Worm (Caenorhabditis elegans): ENCODE data around the gene C45G9.12.

DNA sequence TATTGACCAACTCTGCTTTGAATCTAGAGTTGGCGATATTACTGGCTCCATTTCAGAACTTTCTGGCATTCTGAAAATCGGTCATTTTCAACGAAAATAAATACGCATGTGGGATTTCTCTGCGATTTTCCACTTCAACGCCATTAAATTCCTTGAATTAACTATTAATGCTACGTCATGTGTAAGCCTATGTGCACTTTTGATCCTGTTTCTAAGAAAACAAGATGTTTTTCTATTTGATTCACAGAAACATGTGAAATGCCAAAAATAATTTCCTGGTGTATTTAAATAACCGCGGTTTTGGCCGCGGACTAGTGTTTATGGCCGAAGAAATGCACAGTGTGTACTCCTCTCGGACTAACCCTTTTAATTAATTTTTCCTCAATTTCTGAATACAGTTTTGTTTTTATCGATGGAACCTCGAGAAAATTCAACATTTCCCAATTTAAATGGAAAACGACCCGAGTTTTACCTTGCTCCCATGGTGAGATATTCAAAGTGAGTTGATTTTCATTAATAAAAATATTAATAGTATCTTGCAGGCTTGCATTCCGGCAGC lies 2.7 kb downstream of the C45G9.12 start, which contains the start of the genes C45G9.11 and C45G9.2:
- TF ChIP-seq mdl-1 (tag; optimal IDR thresholded peaks at IDR 0.05) (no peak), ztf-11 (tag; optimal IDR thresholded peaks at IDR 0.05) (no peak), nhr-237 (tag; optimal IDR thresholded peaks at IDR 0.05) (no peak), fkh-10 (GFP tag; optimal IDR thresholded peaks at IDR 0.05) (no peak), fos-1 (tag; optimal IDR thresholded peaks at IDR 0.05) (no peak)

All from whole organism, L3 larva.